Fruit fly (Drosophila melanogaster) Kc167 (cell line): ENCODE data around the gene CG42654.

Experiments used
- Myc ChIP-seq: fragments of >200 bp; optimal IDR thresholded peaks from 2 replicates; lab custom pipeline; 2017; ENCODE audit warnings: missing external identifiers
- Sin3A ChIP-seq: fragments of >200 bp; optimal IDR thresholded peaks from 2 replicates; lab custom pipeline; 2018; ENCODE audit warnings: missing external identifiers
- h ChIP-seq: fragments of >200 bp; optimal IDR thresholded peaks from 3 replicates; lab custom pipeline; 2018; ENCODE audit warnings: missing external identifiers
- insv ChIP-seq: fragments of >200 bp; optimal IDR thresholded peaks from 3 replicates; lab custom pipeline; 2018; ENCODE audit warnings: missing external identifiers
- psq ChIP-seq: fragments of >200 bp; optimal IDR thresholded peaks from 2 replicates; lab custom pipeline; 2017; ENCODE audit warnings: missing external identifiers
- ttk ChIP-seq: sonication (Bioruptor generic); optimal IDR thresholded peaks from 2 replicates; lab custom pipeline; 2017; ENCODE audit warnings: missing external identifiers

- TF ChIP-seq psq (lab: Kevin White, UChicago): no peak
- TF ChIP-seq h (lab: Kevin White, UChicago): no peak
- TF ChIP-seq ttk (lab: Kevin White, UChicago): no peak
- no peak for TF ChIP-seq Myc (lab: Kevin White, UChicago)
- no peak for TF ChIP-seq insv (lab: Kevin White, UChicago)
- no peak for TF ChIP-seq Sin3A (lab: Kevin White, UChicago)
These were observed 25.8 kb downstream of the CG42654 start, which contains the start of the genes CG8004 and RhoGDI for dm6 chr3L:19928435-19929011.
